Worm (Caenorhabditis elegans) whole organism, mixed stage, embryonic: ENCODE results near the gene C43H6.4.

ENCODE experiments used
- M03D4.4 ChIP-seq: sonication (generic microtip); optimal IDR thresholded peaks from 2 replicates; lab custom pipeline; 2017; ENCODE audit warnings: mild to moderate bottlenecking, missing genetic modification characterization, missing compliant biosample characterization
- bed-3 ChIP-seq: fragments of 200-800 bp; sonication (Bioruptor generic); optimal IDR thresholded peaks from 3 replicates; lab custom pipeline; 2018; ENCODE audit warnings: mild to moderate bottlenecking, missing genetic modification characterization, moderate library complexity, missing compliant biosample characterization
- blmp-1 ChIP-seq: fragments of 150-350 bp; optimal IDR thresholded peaks from 2 replicates; lab custom pipeline; 2014; ENCODE audit warnings: missing biosample characterization, missing genetic modification characterization
- ceh-39 ChIP-seq: fragments of 150-350 bp; optimal IDR thresholded peaks from 2 replicates; lab custom pipeline; 2014; ENCODE audit warnings: missing biosample characterization, missing genetic modification characterization
- ceh-83 ChIP-seq: fragments of 200-800 bp; sonication (Bioruptor generic); optimal IDR thresholded peaks from 2 replicates; lab custom pipeline; 2018; ENCODE audit warnings: mild to moderate bottlenecking, missing genetic modification characterization, missing compliant biosample characterization
- ces-1 ChIP-seq: fragments of 150-350 bp; optimal IDR thresholded peaks from 2 replicates; lab custom pipeline; 2014; ENCODE audit warnings: missing biosample characterization, missing genetic modification reagents, missing genetic modification characterization
- elt-3 ChIP-seq: fragments of 150-350 bp; optimal IDR thresholded peaks from 2 replicates; lab custom pipeline; 2014; ENCODE audit warnings: missing biosample characterization, missing genetic modification characterization
- ham-2 ChIP-seq: fragments of 200-800 bp; sonication (Bioruptor generic); optimal IDR thresholded peaks from 2 replicates; lab custom pipeline; 2018; ENCODE audit warnings: mild to moderate bottlenecking, missing genetic modification characterization, missing compliant biosample characterization
- lin-13 ChIP-seq: fragments of 150-350 bp; optimal IDR thresholded peaks from 2 replicates; lab custom pipeline; 2014; ENCODE audit warnings: missing biosample characterization, missing genetic modification characterization
- lin-32 ChIP-seq: fragments of 200-800 bp; sonication (Bioruptor generic); optimal IDR thresholded peaks from 2 replicates; lab custom pipeline; 2018; ENCODE audit warnings: mild to moderate bottlenecking, missing genetic modification characterization, missing compliant biosample characterization
- lsy-2 ChIP-seq: fragments of 150-350 bp; optimal IDR thresholded peaks from 2 replicates; lab custom pipeline; 2014; ENCODE audit warnings: missing biosample characterization, missing genetic modification characterization
- mab-5 ChIP-seq: fragments of 150-350 bp; optimal IDR thresholded peaks from 2 replicates; lab custom pipeline; 2014; ENCODE audit warnings: missing biosample characterization, missing genetic modification characterization
- mep-1 ChIP-seq: fragments of 150-350 bp; optimal IDR thresholded peaks from 2 replicates; lab custom pipeline; 2017; ENCODE audit warnings: missing biosample characterization, missing genetic modification reagents, missing genetic modification characterization, inconsistent platforms
- mls-2 ChIP-seq: sonication (generic microtip); optimal IDR thresholded peaks from 2 replicates; lab custom pipeline; 2016; ENCODE audit warnings: mild to moderate bottlenecking, missing genetic modification characterization, moderate library complexity, missing compliant biosample characterization
- nhr-12 ChIP-seq: fragments of 150-350 bp; optimal IDR thresholded peaks from 2 replicates; lab custom pipeline; 2014; ENCODE audit warnings: missing biosample characterization, missing genetic modification characterization
- nhr-2 ChIP-seq: fragments of 150-350 bp; optimal IDR thresholded peaks from 2 replicates; lab custom pipeline; 2014; ENCODE audit warnings: missing biosample characterization, missing genetic modification characterization
- nhr-237 ChIP-seq: fragments of 150-350 bp; optimal IDR thresholded peaks from 2 replicates; lab custom pipeline; 2014; ENCODE audit warnings: missing biosample characterization, missing genetic modification characterization
- nhr-28 ChIP-seq: fragments of 150-350 bp; optimal IDR thresholded peaks from 2 replicates; lab custom pipeline; 2014; ENCODE audit warnings: missing biosample characterization, missing genetic modification characterization
- nhr-76 ChIP-seq: sonication (generic microtip); optimal IDR thresholded peaks from 2 replicates; lab custom pipeline; 2017; ENCODE audit warnings: missing biosample characterization, missing genetic modification characterization
- pha-4 ChIP-seq: fragments of 150-350 bp; optimal IDR thresholded peaks from 2 replicates; lab custom pipeline; 2018; ENCODE audit warnings: missing biosample characterization, missing genetic modification reagents, missing genetic modification characterization
- snpc-4 ChIP-seq: fragments of 150-350 bp; optimal IDR thresholded peaks from 2 replicates; lab custom pipeline; 2014; ENCODE audit warnings: missing biosample characterization, missing genetic modification characterization
- sptf-1 ChIP-seq: sonication (generic microtip); optimal IDR thresholded peaks from 2 replicates; lab custom pipeline; 2017; ENCODE audit warnings: mild to moderate bottlenecking, missing genetic modification characterization, moderate library complexity, missing compliant biosample characterization
- tbx-8 ChIP-seq: fragments of 200-800 bp; sonication (Bioruptor generic); optimal IDR thresholded peaks from 2 replicates; lab custom pipeline; 2018; ENCODE audit warnings: mild to moderate bottlenecking, missing genetic modification characterization, moderate library complexity, missing compliant biosample characterization
- unc-120 ChIP-seq: sonication (generic microtip); optimal IDR thresholded peaks from 2 replicates; lab custom pipeline; 2017; ENCODE audit warnings: missing genetic modification characterization, missing compliant biosample characterization; ENCODE audit not compliant: poor library complexity, severe bottlenecking
- unc-62 ChIP-seq: fragments of 150-350 bp; optimal IDR thresholded peaks from 2 replicates; lab custom pipeline; 2014; ENCODE audit warnings: missing biosample characterization, missing genetic modification reagents, missing genetic modification characterization
- ztf-11 ChIP-seq: fragments of 150-350 bp; optimal IDR thresholded peaks from 2 replicates; lab custom pipeline; 2014; ENCODE audit warnings: missing biosample characterization, missing genetic modification characterization

The C43H6.4 gene

DNA sequence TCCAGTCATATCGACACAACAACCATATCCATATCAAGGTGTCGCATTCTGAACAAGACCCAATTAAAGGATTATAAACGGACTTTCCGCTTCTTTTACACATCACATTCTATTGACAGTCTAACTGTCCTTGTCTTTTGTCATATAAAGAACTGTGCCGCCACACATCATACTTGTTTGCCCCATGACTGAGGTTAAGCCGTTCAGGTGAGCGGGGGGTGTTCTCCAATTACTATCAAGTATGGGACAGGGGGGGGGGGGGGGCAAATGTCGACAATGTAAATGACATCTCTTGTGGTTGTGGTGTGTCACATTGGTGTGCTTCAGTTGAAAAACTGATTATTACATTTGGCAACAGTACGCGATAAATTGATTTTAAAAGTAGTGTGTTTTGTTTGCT lies 30.0 kb downstream of the C43H6.4 start:
- peak; percentile 4 for TF ChIP-seq ham-2 (GFP tag; lab: Kevin White, UChicago)
- TF ChIP-seq nhr-237 (tag; lab: Kevin White, UChicago): no peak
- no peak for TF ChIP-seq lin-32 (GFP tag; lab: Kevin White, UChicago)
- TF ChIP-seq, all 35 proteins: peak for 1

DNA sequence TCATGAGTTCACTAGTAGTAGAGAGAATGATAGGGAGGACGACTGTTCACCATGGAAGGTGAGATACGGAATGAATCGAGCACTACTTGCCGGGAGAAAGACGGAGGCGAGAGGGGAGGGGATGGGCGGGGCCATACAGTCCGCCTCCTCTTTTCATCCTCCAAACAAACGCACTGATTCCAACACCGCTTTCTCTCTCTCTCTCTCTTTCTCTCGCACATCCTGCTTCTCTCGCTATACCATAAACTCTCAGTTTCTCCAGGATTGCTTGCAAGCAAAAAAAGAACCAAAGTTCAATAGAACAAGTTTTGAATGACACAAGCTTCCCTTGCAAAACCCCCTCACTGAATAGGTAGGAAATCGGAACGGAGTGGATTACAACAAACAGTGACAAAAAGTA lies 31.5 kb downstream of the C43H6.4 start:
- no peak for TF ChIP-seq M03D4.4
- no peak for TF ChIP-seq ceh-83 (GFP tag; lab: Kevin White, UChicago)
- TF ChIP-seq ham-2 (GFP tag; lab: Kevin White, UChicago): peak; percentile 2
- TF ChIP-seq nhr-12 (tag; lab: Kevin White, UChicago): no peak
- peak; percentile 13 for TF ChIP-seq blmp-1

DNA sequence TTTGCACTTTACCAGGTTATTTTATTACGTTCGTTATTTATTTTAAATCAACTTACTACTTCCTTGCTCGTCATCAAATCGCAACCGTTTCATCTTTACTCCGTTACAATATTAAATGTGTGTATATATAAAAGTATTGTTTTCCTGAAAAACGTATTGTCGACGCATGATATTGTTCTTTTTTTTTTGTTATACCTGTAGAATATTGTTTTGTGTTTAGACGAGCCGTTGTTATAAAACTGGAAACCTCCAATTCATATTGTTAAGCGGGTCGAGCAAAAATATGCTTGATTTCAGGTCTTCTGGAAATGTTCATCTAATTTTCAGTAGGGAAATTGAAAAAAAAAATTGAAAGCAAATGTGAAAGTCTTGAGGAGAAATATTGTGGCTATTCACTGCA lies 35.0 kb downstream of the C43H6.4 start, which contains the start of gene gid-2:
gid-2 (minus strand) TSS at position 101 of the 400 bp plus-strand sequence.
- TF ChIP-seq tbx-8 (GFP tag; lab: Kevin White, UChicago) (no peak), ceh-83 (GFP tag; lab: Kevin White, UChicago) (no peak), ham-2 (GFP tag; lab: Kevin White, UChicago) (no peak), bed-3 (GFP tag; lab: Kevin White, UChicago) (no peak), nhr-12 (tag; lab: Kevin White, UChicago) (no peak), ceh-39 (no peak), nhr-237 (tag; lab: Kevin White, UChicago) (no peak), unc-62 (GFP tag; lab: Kevin White, UChicago) (no peak), elt-3 (tag; lab: Kevin White, UChicago) (no peak), mls-2 (tag; lab: Kevin White, UChicago) (no peak), lin-32 (GFP tag; lab: Kevin White, UChicago) (no peak), sptf-1 (no peak), M03D4.4 (no peak)

DNA sequence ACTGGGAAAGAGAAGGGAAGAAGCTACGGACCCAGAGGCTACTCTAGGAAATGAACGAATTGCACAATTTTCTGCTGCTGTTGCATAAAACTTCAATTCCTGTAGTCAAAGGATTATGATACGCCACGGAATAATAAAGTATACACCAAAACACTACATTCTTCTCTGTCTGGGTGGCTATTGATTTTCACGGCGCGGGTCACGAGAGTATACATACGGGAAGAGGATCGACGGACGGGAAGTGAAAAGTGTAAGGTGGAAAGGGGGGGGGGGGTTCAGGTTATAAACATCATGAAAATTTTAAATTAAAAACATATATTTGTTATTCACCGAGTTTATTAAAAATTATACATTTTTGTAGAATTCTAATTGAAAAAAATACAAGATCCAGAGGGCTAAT lies 35.5 kb downstream of the C43H6.4 start:
- no peak for TF ChIP-seq lin-32 (GFP tag; lab: Kevin White, UChicago)
- TF ChIP-seq ceh-83 (GFP tag; lab: Kevin White, UChicago): no peak
- no peak for TF ChIP-seq bed-3 (GFP tag; lab: Kevin White, UChicago)
- no peak for TF ChIP-seq ztf-11 (tag; lab: Kevin White, UChicago)
- no peak for TF ChIP-seq lin-13
- no peak for TF ChIP-seq snpc-4 (tag; lab: Kevin White, UChicago)
- no peak for TF ChIP-seq nhr-237 (tag; lab: Kevin White, UChicago)
- TF ChIP-seq lsy-2 (tag; lab: Kevin White, UChicago): no peak
- no peak for TF ChIP-seq ces-1 (GFP tag; lab: Kevin White, UChicago)
- TF ChIP-seq nhr-28 (tag; lab: Kevin White, UChicago): no peak
- no peak for TF ChIP-seq nhr-2 (tag; lab: Kevin White, UChicago)

DNA sequence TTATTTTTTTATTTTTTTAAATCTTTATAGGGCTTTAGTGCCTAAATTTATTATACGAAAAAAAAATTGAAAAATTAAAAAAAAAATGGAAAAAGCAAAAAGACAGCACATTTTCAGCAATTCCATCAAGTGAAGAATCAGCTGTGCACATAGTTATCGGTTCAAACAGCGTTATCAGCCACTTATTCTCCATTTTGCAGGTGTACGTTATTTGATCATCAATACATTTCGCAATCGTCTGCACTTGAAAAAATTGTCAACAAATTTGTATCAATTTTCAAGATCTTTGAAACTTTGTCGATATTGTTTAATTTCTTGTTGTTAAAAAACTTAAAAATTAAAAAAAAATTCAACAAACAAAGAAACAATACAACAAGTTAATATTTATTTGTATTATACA lies 35.9 kb downstream of the C43H6.4 start:
- TF ChIP-seq lin-32 (GFP tag; lab: Kevin White, UChicago) (no peak), lsy-2 (tag; lab: Kevin White, UChicago) (no peak), snpc-4 (tag; lab: Kevin White, UChicago) (no peak), tbx-8 (GFP tag; lab: Kevin White, UChicago) (no peak), mab-5 (tag; lab: Kevin White, UChicago) (no peak), nhr-12 (tag; lab: Kevin White, UChicago) (no peak), ces-1 (GFP tag; lab: Kevin White, UChicago) (no peak), ceh-83 (GFP tag; lab: Kevin White, UChicago) (no peak), unc-62 (GFP tag; lab: Kevin White, UChicago) (no peak), ham-2 (GFP tag; lab: Kevin White, UChicago) (no peak), elt-3 (tag; lab: Kevin White, UChicago) (no peak), nhr-76 (tag; lab: Kevin White, UChicago) (no peak), unc-120 (tag; lab: Kevin White, UChicago) (no peak)

DNA sequence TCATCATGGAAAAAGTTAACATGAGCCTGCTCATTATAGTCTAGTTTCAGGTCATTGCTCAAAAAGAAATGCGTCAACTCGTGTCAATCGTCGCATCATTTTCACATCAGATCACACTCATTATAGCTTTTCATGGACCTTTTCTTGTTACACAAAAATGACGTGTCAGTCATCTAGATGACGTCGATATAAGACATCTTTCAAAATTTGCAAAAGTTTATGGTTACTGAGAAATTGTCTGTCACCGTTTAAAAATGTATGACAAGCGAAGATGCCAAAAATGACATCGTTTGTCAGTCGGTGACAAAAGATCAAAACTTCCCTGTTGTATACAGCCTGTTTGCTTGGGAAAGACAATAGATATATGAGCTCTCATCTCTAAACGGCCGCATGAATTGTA lies 37.3 kb downstream of the C43H6.4 start:
- no peak for TF ChIP-seq elt-3 (tag; lab: Kevin White, UChicago)
- no peak for TF ChIP-seq ces-1 (GFP tag; lab: Kevin White, UChicago)
- no peak for TF ChIP-seq mep-1 (tag; lab: Kevin White, UChicago)
- no peak for TF ChIP-seq tbx-8 (GFP tag; lab: Kevin White, UChicago)

DNA sequence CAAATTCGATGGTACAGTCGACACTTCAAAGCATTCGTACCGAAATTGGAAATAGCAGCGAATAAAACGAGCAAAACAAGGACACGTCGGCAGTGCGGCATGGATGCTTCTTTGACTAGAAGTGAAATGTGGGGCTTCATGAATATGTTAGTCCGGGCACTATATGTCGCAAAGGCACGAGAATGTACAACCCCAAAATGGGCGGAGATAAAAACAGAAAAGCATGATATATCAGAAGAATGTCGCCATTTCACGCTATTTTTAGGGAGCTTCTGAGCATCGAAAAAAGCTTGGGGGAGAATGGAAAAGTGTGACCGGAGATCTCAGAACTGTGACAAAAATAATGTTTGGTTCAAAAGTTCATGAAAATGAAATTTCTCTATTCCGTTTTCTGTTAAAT lies 39.5 kb downstream of the C43H6.4 start, which contains the start of gene T07D1.3:
T07D1.3 (minus strand) TSS at position 101 of the 400 bp plus-strand sequence.
- TF ChIP-seq ztf-11 (tag; lab: Kevin White, UChicago) (no peak), unc-120 (tag; lab: Kevin White, UChicago) (no peak), bed-3 (GFP tag; lab: Kevin White, UChicago) (no peak), pha-4 (tag; lab: Kevin White, UChicago) (no peak), lin-32 (GFP tag; lab: Kevin White, UChicago) (no peak)
